Worm (Caenorhabditis elegans) whole organism, early embryonic: ENCODE measurements around the gene T16G1.4.

Source experiments
- B0310.2 ChIP-seq: sonication (generic microtip); optimal IDR thresholded peaks from 2 replicates; lab custom pipeline; 2016; ENCODE audit warnings: mild to moderate bottlenecking, missing genetic modification characterization, missing compliant biosample characterization
- F13C5.2 ChIP-seq: sonication (generic microtip); optimal IDR thresholded peaks from 2 replicates; lab custom pipeline; 2017; ENCODE audit warnings: mild to moderate bottlenecking, missing genetic modification characterization, inconsistent platforms, missing compliant biosample characterization
- aly-1 ChIP-seq: sonication (generic microtip); optimal IDR thresholded peaks from 2 replicates; lab custom pipeline; 2016; ENCODE audit warnings: missing genetic modification characterization, missing compliant biosample characterization
- ama-1 ChIP-seq: fragments of 150-350 bp; optimal IDR thresholded peaks from 2 replicates; lab custom pipeline; 2014
- ceh-13 ChIP-seq: fragments of 200-800 bp; sonication (Bioruptor generic); optimal IDR thresholded peaks from 2 replicates; lab custom pipeline; 2018; ENCODE audit warnings: mild to moderate bottlenecking, missing genetic modification characterization, missing compliant biosample characterization
- ceh-36 ChIP-seq: sonication (generic microtip); optimal IDR thresholded peaks from 2 replicates; lab custom pipeline; 2016; ENCODE audit warnings: missing genetic modification characterization, inconsistent platforms, missing compliant biosample characterization
- ets-7 ChIP-seq: sonication (generic microtip); optimal IDR thresholded peaks from 2 replicates; lab custom pipeline; 2016; ENCODE audit warnings: missing genotype, missing genetic modification characterization, missing compliant biosample characterization
- flt-1 ChIP-seq: fragments of 200-800 bp; sonication (Bioruptor generic); IDR thresholded peaks from 2 replicates; pipeline ENCODE4 v1.3.6; 2022; ENCODE audit warnings: missing genetic modification characterization, missing compliant biosample characterization
- hmbx-1 ChIP-seq: sonication (generic microtip); optimal IDR thresholded peaks from 2 replicates; lab custom pipeline; 2016; ENCODE audit warnings: mild to moderate bottlenecking, missing genetic modification characterization, missing compliant biosample characterization
- hmg-4 ChIP-seq: fragments of 200-800 bp; sonication (Bioruptor generic); optimal IDR thresholded peaks from 2 replicates; lab custom pipeline; 2018; ENCODE audit warnings: mild to moderate bottlenecking, missing genetic modification characterization, missing compliant biosample characterization
- hnd-1 ChIP-seq: sonication (generic microtip); optimal IDR thresholded peaks from 2 replicates; lab custom pipeline; 2016; ENCODE audit warnings: missing genetic modification characterization, missing compliant biosample characterization
- pes-1 ChIP-seq: fragments of 200-800 bp; sonication (Bioruptor generic); IDR thresholded peaks from 2 replicates; pipeline ENCODE4 v1.3.6; 2022; ENCODE audit warnings: missing genetic modification reagents, missing genetic modification characterization, missing compliant biosample characterization
- scrt-1 ChIP-seq: fragments of 200-800 bp; sonication (Bioruptor generic); IDR thresholded peaks from 2 replicates; pipeline ENCODE4 v1.3.6; 2022; ENCODE audit warnings: missing genetic modification characterization, missing compliant biosample characterization
- sea-1 ChIP-seq: fragments of 200-800 bp; sonication (Bioruptor generic); conservative IDR thresholded peaks from 2 replicates; pipeline ENCODE4 v1.3.6; 2022; ENCODE audit warnings: missing genetic modification characterization, missing compliant biosample characterization
- tbx-11 ChIP-seq: fragments of 200-800 bp; sonication (Bioruptor generic); IDR thresholded peaks from 2 replicates; pipeline ENCODE4 v1.3.6; 2022; ENCODE audit warnings: missing genetic modification characterization, missing compliant biosample characterization
- tbx-37 ChIP-seq: fragments of 200-800 bp; sonication (Bioruptor generic); conservative IDR thresholded peaks from 2 replicates; pipeline ENCODE4 v1.3.6; 2022; ENCODE audit warnings: missing genetic modification reagents, missing genetic modification characterization, missing compliant biosample characterization
- tra-4 ChIP-seq: sonication (generic microtip); optimal IDR thresholded peaks from 2 replicates; lab custom pipeline; 2017; ENCODE audit warnings: missing genetic modification characterization, missing compliant biosample characterization

The T16G1.4 gene

DNA sequence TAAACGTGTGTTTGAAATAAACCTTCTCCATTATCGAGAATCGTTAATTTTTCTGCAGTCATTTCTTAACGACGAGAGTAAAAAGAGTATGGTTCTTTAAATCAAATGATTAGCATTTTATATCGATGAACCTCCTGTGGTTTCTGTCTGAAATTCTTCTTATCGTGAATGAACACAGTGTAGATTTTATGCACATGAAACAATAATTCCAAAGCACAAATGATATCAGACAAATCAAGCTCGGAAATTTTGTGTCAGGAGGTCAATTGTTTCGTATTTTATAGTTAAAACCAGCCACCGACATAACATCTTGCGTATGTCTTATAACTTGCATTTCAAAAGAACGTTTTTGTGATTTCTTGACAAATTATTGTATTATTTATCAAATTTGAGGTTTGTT, 4.5 kb downstream of the T16G1.4 start, which contains the start of gene T16G1.6:
T16G1.6 (minus strand) TSS at position 77 of the 400 bp plus-strand sequence.
- TF ChIP-seq pes-1 (GFP tag; lab: Robert Waterston, UW) (no peak), scrt-1 (GFP tag; lab: Robert Waterston, UW) (no peak), hmbx-1 (tag; lab: Kevin White, UChicago) (no peak), hmg-4 (no peak), tbx-11 (GFP tag; lab: Robert Waterston, UW) (no peak), ama-1 (lab: Kevin White, UChicago) (no peak), ceh-36 (tag; lab: Kevin White, UChicago) (no peak), F13C5.2 (tag; lab: Kevin White, UChicago) (no peak), tra-4 (tag; lab: Kevin White, UChicago) (no peak), aly-1 (tag; lab: Kevin White, UChicago) (no peak), sea-1 (GFP tag; lab: Robert Waterston, UW) (no peak), hnd-1 (tag; lab: Kevin White, UChicago) (no peak), tbx-37 (no peak), ets-7 (tag; lab: Kevin White, UChicago) (no peak), B0310.2 (tag; lab: Kevin White, UChicago) (no peak), ceh-13 (GFP tag; lab: Kevin White, UChicago) (no peak), flt-1 (GFP tag; lab: Robert Waterston, UW) (no peak)

DNA sequence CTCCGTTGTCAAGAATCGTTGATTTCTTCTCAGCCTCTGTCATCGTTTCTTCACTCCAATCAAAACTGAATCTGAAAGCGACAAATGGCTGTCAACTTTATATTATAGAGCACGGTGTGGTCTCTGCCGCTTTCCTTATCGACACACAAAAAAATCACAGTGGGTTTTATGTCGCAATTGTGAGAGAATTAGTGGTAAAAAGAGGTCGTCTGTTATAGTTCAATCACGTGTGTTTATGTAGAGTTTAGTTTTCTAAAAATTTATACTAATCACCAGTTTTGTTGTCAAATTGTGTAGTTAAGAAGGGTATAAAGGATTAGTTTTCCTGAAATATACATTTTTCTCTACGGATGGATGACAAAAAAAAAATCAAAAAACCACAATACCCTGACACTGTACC, 6.7 kb downstream of the T16G1.4 start, which contains the start of gene T16G1.7:
T16G1.7 (minus strand) TSS at position 137 of the 400 bp plus-strand sequence.
- no peak for TF ChIP-seq B0310.2 (tag; lab: Kevin White, UChicago)
- no peak for TF ChIP-seq tbx-11 (GFP tag; lab: Robert Waterston, UW)
- TF ChIP-seq flt-1 (GFP tag; lab: Robert Waterston, UW), result no peak
- TF ChIP-seq hnd-1 (tag; lab: Kevin White, UChicago), result no peak
- TF ChIP-seq ets-7 (tag; lab: Kevin White, UChicago), result no peak
- TF ChIP-seq pes-1 (GFP tag; lab: Robert Waterston, UW), result no peak
- TF ChIP-seq scrt-1 (GFP tag; lab: Robert Waterston, UW), result no peak
- no peak for TF ChIP-seq F13C5.2 (tag; lab: Kevin White, UChicago)
- TF ChIP-seq ceh-13 (GFP tag; lab: Kevin White, UChicago), result no peak
- no peak for TF ChIP-seq tra-4 (tag; lab: Kevin White, UChicago)
- no peak for TF ChIP-seq ama-1 (lab: Kevin White, UChicago)
- TF ChIP-seq aly-1 (tag; lab: Kevin White, UChicago), result no peak

DNA sequence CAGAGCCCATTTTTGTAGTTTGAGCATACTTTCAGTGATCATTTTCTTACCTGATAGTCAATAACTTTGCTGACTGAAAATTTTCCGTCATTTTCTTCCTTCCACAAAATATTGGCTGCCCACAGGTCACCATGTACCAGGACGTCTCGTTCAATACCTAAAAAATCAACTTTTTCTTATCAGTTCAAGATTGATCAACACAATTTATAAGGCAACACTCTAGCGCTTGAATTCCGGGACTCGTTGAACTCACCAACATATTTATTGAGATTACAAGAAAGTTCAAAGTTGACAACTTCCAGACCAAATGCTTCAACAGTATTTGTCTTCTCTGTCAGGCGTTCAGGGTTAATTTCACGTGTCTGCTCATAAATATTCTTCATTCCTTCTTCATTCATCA, 8.0 kb downstream of the T16G1.4 start:
- TF ChIP-seq ceh-13 (GFP tag; lab: Kevin White, UChicago), result no peak
- no peak for TF ChIP-seq B0310.2 (tag; lab: Kevin White, UChicago)
- TF ChIP-seq hnd-1 (tag; lab: Kevin White, UChicago), result no peak
- no peak for TF ChIP-seq hmbx-1 (tag; lab: Kevin White, UChicago)
- TF ChIP-seq pes-1 (GFP tag; lab: Robert Waterston, UW), result no peak
- no peak for TF ChIP-seq hmg-4

DNA sequence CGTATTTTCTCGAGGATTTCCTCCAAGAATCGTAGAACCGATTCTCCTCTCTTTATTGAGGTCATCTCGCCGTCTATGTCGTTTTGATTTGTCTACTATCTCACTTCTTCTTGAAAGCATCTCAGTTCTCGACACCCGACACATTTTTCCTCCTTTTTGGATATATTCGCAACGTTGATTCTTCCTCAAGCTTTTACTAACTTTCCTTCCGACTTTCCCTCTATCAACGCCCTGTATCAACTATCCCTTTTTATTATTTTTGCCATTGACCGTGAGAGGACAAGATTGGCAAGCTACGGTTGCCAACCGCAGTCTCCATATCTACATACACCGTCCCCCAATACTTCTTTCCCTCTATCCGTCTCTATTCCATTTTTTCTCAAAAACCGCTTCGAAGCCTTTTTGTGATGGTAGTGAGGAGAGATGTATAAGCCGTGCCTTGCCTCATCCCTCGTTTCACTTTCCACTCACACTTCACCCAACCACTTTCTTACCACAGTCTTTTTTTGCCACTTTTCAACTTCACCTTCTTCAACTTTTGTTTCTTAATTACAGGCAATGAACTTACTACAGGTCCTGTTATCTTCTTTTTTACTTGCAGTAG, 12.6 kb downstream of the T16G1.4 start, which contains the start of gene T16G1.2:
T16G1.2 (plus strand) TSS at position 554 of the 604 bp plus-strand sequence.
- no peak for TF ChIP-seq ama-1 (lab: Kevin White, UChicago)
- no peak for TF ChIP-seq tra-4 (tag; lab: Kevin White, UChicago)
- TF ChIP-seq scrt-1 (GFP tag; lab: Robert Waterston, UW), result no peak
- TF ChIP-seq F13C5.2 (tag; lab: Kevin White, UChicago), result no peak
- no peak for TF ChIP-seq hmbx-1 (tag; lab: Kevin White, UChicago)
- TF ChIP-seq hnd-1 (tag; lab: Kevin White, UChicago), result no peak

DNA sequence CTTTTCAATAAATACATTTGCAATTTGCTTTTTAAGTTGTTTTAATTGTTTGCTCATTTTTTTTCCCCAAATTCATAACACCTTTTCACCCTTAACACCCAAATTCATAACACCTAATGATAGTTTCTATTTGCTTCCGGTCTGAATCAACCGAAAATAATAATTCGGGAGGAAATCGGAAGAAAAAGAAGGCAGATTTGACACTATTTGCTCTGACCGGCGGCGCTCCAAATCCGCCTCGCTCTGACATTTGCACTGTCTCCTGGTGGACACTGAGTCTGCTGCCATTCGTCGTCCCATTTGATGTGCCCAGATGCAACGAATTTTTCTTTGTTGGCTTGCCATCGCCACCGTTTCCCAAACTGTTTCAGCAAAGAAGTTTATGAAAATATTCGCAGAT, 17.5 kb downstream of the T16G1.4 start, which contains the start of gene pqn-67:
pqn-67 (plus strand) TSS at position 301 of the 400 bp plus-strand sequence.
- TF ChIP-seq pes-1 (GFP tag; lab: Robert Waterston, UW), result no peak
- TF ChIP-seq scrt-1 (GFP tag; lab: Robert Waterston, UW), result no peak
- TF ChIP-seq hmg-4, result no peak
- TF ChIP-seq aly-1 (tag; lab: Kevin White, UChicago), result no peak
- no peak for TF ChIP-seq tra-4 (tag; lab: Kevin White, UChicago)
- TF ChIP-seq B0310.2 (tag; lab: Kevin White, UChicago), result no peak
- TF ChIP-seq tbx-37, result no peak
- TF ChIP-seq sea-1 (GFP tag; lab: Robert Waterston, UW), result no peak
- no peak for TF ChIP-seq flt-1 (GFP tag; lab: Robert Waterston, UW)
- TF ChIP-seq ceh-36 (tag; lab: Kevin White, UChicago), result no peak
- no peak for TF ChIP-seq ets-7 (tag; lab: Kevin White, UChicago)
- no peak for TF ChIP-seq ceh-13 (GFP tag; lab: Kevin White, UChicago)
- no peak for TF ChIP-seq F13C5.2 (tag; lab: Kevin White, UChicago)
- TF ChIP-seq hmbx-1 (tag; lab: Kevin White, UChicago), result no peak
- TF ChIP-seq ama-1 (lab: Kevin White, UChicago), result no peak

DNA sequence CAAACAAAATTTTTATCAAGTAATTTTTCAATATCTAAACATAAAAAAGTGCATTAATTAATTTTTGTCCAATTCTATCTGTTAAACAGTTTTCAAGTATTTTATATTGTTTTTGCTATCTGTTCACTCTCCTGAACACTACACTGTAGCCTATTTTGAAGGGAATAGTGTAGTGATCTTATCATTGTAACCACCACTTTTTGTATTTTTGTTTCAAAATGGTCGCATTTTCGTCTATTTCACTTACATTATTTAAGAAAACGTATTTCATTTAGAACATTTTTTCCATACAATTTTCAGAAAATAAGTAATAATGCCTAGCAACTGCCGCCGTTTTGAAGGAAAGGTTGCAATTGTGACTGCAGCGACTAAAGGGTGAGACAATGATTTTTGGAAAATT, 19.3 kb downstream of the T16G1.4 start, which contains the start of gene dhrs-4:
dhrs-4 (plus strand) TSS at position 301 of the 400 bp plus-strand sequence.
- TF ChIP-seq hnd-1 (tag; lab: Kevin White, UChicago) (no peak), aly-1 (tag; lab: Kevin White, UChicago) (no peak), tbx-37 (no peak), F13C5.2 (tag; lab: Kevin White, UChicago) (no peak), hmbx-1 (tag; lab: Kevin White, UChicago) (no peak)

DNA sequence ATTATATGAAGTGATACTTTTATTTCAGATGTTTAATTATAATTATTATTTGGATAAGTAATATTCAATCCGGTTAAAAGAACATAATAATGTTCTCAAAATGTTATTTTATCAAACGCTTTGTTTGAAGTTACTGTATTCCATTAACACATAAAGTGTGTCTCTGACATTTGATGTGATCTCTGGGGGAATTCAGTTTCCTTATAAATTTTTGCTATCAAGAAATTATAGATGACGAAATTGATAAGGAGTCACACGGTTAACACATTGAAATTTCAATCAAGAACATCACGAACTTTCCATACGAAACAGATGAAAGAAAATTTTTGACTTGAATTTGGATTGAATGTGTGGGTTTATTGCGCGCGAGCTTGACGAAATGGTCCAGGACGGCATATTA, 20.0 kb downstream of the T16G1.4 start:
- TF ChIP-seq ama-1 (lab: Kevin White, UChicago), result no peak
- TF ChIP-seq sea-1 (GFP tag; lab: Robert Waterston, UW), result no peak
- no peak for TF ChIP-seq tbx-37
- TF ChIP-seq scrt-1 (GFP tag; lab: Robert Waterston, UW), result no peak
- no peak for TF ChIP-seq hmbx-1 (tag; lab: Kevin White, UChicago)
- TF ChIP-seq F13C5.2 (tag; lab: Kevin White, UChicago), result no peak
- TF ChIP-seq hnd-1 (tag; lab: Kevin White, UChicago), result no peak
- TF ChIP-seq tbx-11 (GFP tag; lab: Robert Waterston, UW), result no peak
- TF ChIP-seq pes-1 (GFP tag; lab: Robert Waterston, UW), result no peak
- TF ChIP-seq ceh-13 (GFP tag; lab: Kevin White, UChicago), result no peak
- TF ChIP-seq flt-1 (GFP tag; lab: Robert Waterston, UW), result no peak
- TF ChIP-seq ets-7 (tag; lab: Kevin White, UChicago), result no peak
- TF ChIP-seq B0310.2 (tag; lab: Kevin White, UChicago), result no peak
- no peak for TF ChIP-seq tra-4 (tag; lab: Kevin White, UChicago)
- no peak for TF ChIP-seq ceh-36 (tag; lab: Kevin White, UChicago)
- no peak for TF ChIP-seq aly-1 (tag; lab: Kevin White, UChicago)
- no peak for TF ChIP-seq hmg-4
